Fruit fly (Drosophila melanogaster): ENCODE data around the gene Atpalpha.

Gene Atpalpha

DNA sequence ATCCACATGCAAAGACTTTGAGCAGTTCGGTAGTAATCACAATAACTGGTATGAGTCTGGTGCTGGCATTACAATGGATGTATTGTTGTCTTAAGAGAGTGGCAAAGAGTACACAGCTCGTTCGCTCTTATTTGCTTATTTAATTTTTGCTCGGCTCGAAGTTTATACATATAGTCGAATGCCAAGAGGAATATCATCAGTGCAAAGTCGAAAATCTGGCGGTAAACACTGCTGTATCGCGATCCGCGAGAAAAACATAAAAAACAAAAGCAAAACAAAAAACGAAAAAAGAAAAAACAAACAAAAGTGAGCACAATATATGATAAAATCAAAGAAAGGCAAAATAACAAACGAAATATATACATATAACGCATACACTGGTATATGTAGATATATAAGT, 34.4 kb upstream of the Atpalpha start, which contains the start of gene hdly (continued):
- TF ChIP-seq spab (GFP tag; optimal IDR thresholded peaks at IDR 0.05) (peak; percentile 98), Gug (GFP tag; IDR thresholded peaks at IDR 0.05) (peak; percentile 95), CG16779 (tag; optimal IDR thresholded peaks at IDR 0.05) (peak; percentile 99), fkh (GFP tag; optimal IDR thresholded peaks at IDR 0.05) (peak; percentile 86), dsx (GFP tag; optimal IDR thresholded peaks at IDR 0.05; ENCODE audit: poor library complexity, severe bottlenecking) (peak; percentile 96), lz (GFP tag; optimal IDR thresholded peaks at IDR 0.05) (peak; percentile 71), CG3919 (GFP tag; optimal IDR thresholded peaks at IDR 0.05) (peak; percentile 88), achi (GFP tag; optimal IDR thresholded peaks at IDR 0.05) (peak; percentile 89), CG15336 (GFP tag; IDR thresholded peaks at IDR 0.05) (peak; percentile 98), Sox14 (GFP tag; optimal IDR thresholded peaks at IDR 0.05) (peak; percentile 90), OdsH (GFP tag; optimal IDR thresholded peaks at IDR 0.05) (peak; percentile 87), pdm3 (GFP tag; optimal IDR thresholded peaks at IDR 0.05) (peak; percentile 93), dac (GFP tag; optimal IDR thresholded peaks at IDR 0.05) (peak; percentile 92), topi (GFP tag; optimal IDR thresholded peaks at IDR 0.05) (peak; percentile 86), CG34406 (GFP tag; optimal IDR thresholded peaks at IDR 0.05) (peak; percentile 91), Sox102F (GFP tag; optimal IDR thresholded peaks at IDR 0.05) (peak; percentile 94), svp (GFP tag) (peak; percentile 92), esn (GFP tag; optimal IDR thresholded peaks at IDR 0.05) (peak; percentile 84), Ets21C (GFP tag; optimal IDR thresholded peaks at IDR 0.05) (peak; percentile 42), CG10631 (GFP tag; optimal IDR thresholded peaks at IDR 0.05) (peak; percentile 74), fd85E (GFP tag; optimal IDR thresholded peaks at IDR 0.05) (peak; percentile 87), CG1621 (tag; optimal IDR thresholded peaks at IDR 0.05) (peak; percentile 98), Hr39 (GFP tag; optimal IDR thresholded peaks at IDR 0.05) (peak; percentile 41)

DNA sequence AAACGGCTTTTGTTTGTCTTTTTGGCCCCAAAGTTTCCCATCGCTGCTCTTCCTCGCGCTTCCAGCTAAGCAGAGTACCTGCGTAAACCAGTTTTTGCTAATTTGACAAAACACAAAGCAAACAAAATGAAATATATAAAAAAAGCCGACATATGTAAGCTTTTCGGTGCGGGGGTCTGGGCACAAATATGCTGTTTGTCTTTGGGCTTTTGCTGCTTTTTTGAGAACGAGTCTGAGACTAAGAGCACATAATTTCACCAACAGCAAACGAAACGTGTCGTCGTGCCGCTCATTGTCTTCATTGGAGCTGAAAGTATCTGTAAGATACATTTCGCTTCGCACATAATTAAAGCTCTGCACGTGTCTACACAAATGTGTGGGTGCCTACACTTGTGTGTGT, 32.7 kb upstream of the Atpalpha start:
- no peak for TF ChIP-seq fd85E (GFP tag; optimal IDR thresholded peaks at IDR 0.05)
- TF ChIP-seq CG9139 (GFP tag; optimal IDR thresholded peaks at IDR 0.05) = no peak
- no peak for TF ChIP-seq Lpt (GFP tag; optimal IDR thresholded peaks at IDR 0.05)
- TF ChIP-seq CG8119 (GFP tag; IDR thresholded peaks at IDR 0.05) = no peak
- no peak for TF ChIP-seq Blimp-1 (GFP tag; optimal IDR thresholded peaks at IDR 0.05)
- no peak for TF ChIP-seq Sox15 (GFP tag; optimal IDR thresholded peaks at IDR 0.05)
- TF ChIP-seq CG11294 (GFP tag; IDR thresholded peaks at IDR 0.05) = no peak
- no peak for TF ChIP-seq ss (GFP tag; optimal IDR thresholded peaks at IDR 0.05)
- TF ChIP-seq CG34406 (GFP tag; optimal IDR thresholded peaks at IDR 0.05) = no peak
- peak; percentile 79 for TF ChIP-seq fkh (GFP tag; optimal IDR thresholded peaks at IDR 0.05)
- no peak for TF ChIP-seq esn (GFP tag; optimal IDR thresholded peaks at IDR 0.05)
- no peak for TF ChIP-seq CG3919 (GFP tag; optimal IDR thresholded peaks at IDR 0.05)
- no peak for TF ChIP-seq Gug (GFP tag; IDR thresholded peaks at IDR 0.05)
- no peak for TF ChIP-seq vri (GFP tag; optimal IDR thresholded peaks at IDR 0.05)
- no peak for TF ChIP-seq OdsH (GFP tag; optimal IDR thresholded peaks at IDR 0.05)
- no peak for TF ChIP-seq CG15336 (GFP tag; IDR thresholded peaks at IDR 0.05)
- peak; percentile 53 for TF ChIP-seq CG6854 (GFP tag; optimal IDR thresholded peaks at IDR 0.05)
- TF ChIP-seq svp (GFP tag) = peak; percentile 52
- TF ChIP-seq Ets96B (tag; optimal IDR thresholded peaks at IDR 0.05) = no peak
- no peak for TF ChIP-seq CG8319 (GFP tag; optimal IDR thresholded peaks at IDR 0.05)
- no peak for TF ChIP-seq Eip75B (GFP tag; optimal IDR thresholded peaks at IDR 0.05)
- TF ChIP-seq Eip93F (GFP tag; optimal IDR thresholded peaks at IDR 0.05) = no peak
- TF ChIP-seq net (GFP tag; optimal IDR thresholded peaks at IDR 0.05) = no peak
- no peak for TF ChIP-seq CG7368 (GFP tag; optimal IDR thresholded peaks at IDR 0.05)
- no peak for TF ChIP-seq Sox14 (GFP tag; optimal IDR thresholded peaks at IDR 0.05)
- no peak for TF ChIP-seq Met (GFP tag; optimal IDR thresholded peaks at IDR 0.05)
- TF ChIP-seq CG6163 (GFP tag; IDR thresholded peaks at IDR 0.05) = 0 out of 3 replicates have a peak, but pooled peaks have one; percentile 13
- no peak for TF ChIP-seq CG11762 (GFP tag; optimal IDR thresholded peaks at IDR 0.05; ENCODE audit: insufficient read depth)
- no peak for TF ChIP-seq topi (GFP tag; optimal IDR thresholded peaks at IDR 0.05)
